Fruit fly (Drosophila melanogaster) whole organism, prepupa: ENCODE data around the gene Bdbt.
A peak's percentile ranks its signal among the peaks of the same experiment; 100 is the strongest.

Experiments
- Blimp-1 ChIP-seq: fragments of 200-800 bp; sonication (Bioruptor generic); optimal IDR thresholded peaks from 3 replicates; lab custom pipeline; 2017; ENCODE audit warnings: missing biosample characterization, missing genetic modification characterization, mild to moderate bottlenecking, moderate library complexity, missing genetic modification reagents
- CG10669 ChIP-seq: fragments of 200-800 bp; sonication (Bioruptor generic); optimal IDR thresholded peaks from 3 replicates; lab custom pipeline; 2018; ENCODE audit warnings: missing biosample characterization, mild to moderate bottlenecking, missing genetic modification characterization, moderate library complexity
- CG11294 ChIP-seq: fragments of 200-800 bp; sonication (Bioruptor generic); IDR thresholded peaks from 2 replicates; pipeline ENCODE4 v1.3.6; 2022; ENCODE audit warnings: missing biosample characterization, missing genetic modification characterization
- CG11762 ChIP-seq: fragments of 200-800 bp; sonication (Bioruptor generic); optimal IDR thresholded peaks from 3 replicates; lab custom pipeline; 2016; ENCODE audit warnings: missing biosample characterization, missing genetic modification characterization; ENCODE audit not compliant: insufficient read depth
- CG11902 ChIP-seq: fragments of 200-800 bp; sonication (Bioruptor generic); optimal IDR thresholded peaks from 3 replicates; lab custom pipeline; 2016; ENCODE audit warnings: missing biosample characterization, missing genetic modification characterization
- CG15336 ChIP-seq: fragments of 200-800 bp; sonication (Bioruptor generic); IDR thresholded peaks from 2 replicates; pipeline ENCODE4 v1.3.6; 2022; ENCODE audit warnings: missing biosample characterization, missing genetic modification characterization
- CG1621 ChIP-seq: fragments of 200-800 bp; sonication (Bioruptor generic); optimal IDR thresholded peaks from 3 replicates; lab custom pipeline; 2018; ENCODE audit warnings: missing biosample characterization, mild to moderate bottlenecking, missing genetic modification characterization
- CG16779 ChIP-seq: fragments of 200-800 bp; sonication (Bioruptor generic); optimal IDR thresholded peaks from 3 replicates; lab custom pipeline; 2017; ENCODE audit warnings: missing biosample characterization, mild to moderate bottlenecking, missing genetic modification characterization
- CG31627 ChIP-seq: fragments of 200-800 bp; sonication (Bioruptor generic); optimal IDR thresholded peaks from 3 replicates; lab custom pipeline; 2016; ENCODE audit warnings: missing biosample characterization, missing genetic modification characterization
- CG32006 ChIP-seq: fragments of 200-800 bp; sonication (Bioruptor generic); optimal IDR thresholded peaks from 3 replicates; lab custom pipeline; 2017; ENCODE audit warnings: missing biosample characterization, mild to moderate bottlenecking, missing genetic modification characterization
- CG34406 ChIP-seq: fragments of 200-800 bp; sonication (Bioruptor generic); optimal IDR thresholded peaks from 3 replicates; lab custom pipeline; 2016; ENCODE audit warnings: missing biosample characterization, missing genetic modification characterization
- CG3919 ChIP-seq: fragments of 200-800 bp; sonication (Bioruptor generic); optimal IDR thresholded peaks from 3 replicates; lab custom pipeline; 2016; ENCODE audit warnings: missing biosample characterization, missing genetic modification characterization
- CG4318 ChIP-seq: fragments of 200-800 bp; sonication (Bioruptor generic); optimal IDR thresholded peaks from 3 replicates; lab custom pipeline; 2017; ENCODE audit warnings: missing biosample characterization, mild to moderate bottlenecking, missing genetic modification characterization
- CG6276 ChIP-seq: fragments of 200-800 bp; sonication (Bioruptor generic); optimal IDR thresholded peaks from 2 replicates; lab custom pipeline; 2017; ENCODE audit warnings: missing biosample characterization, mild to moderate bottlenecking, missing genetic modification characterization
- CG6792 ChIP-seq: fragments of 200-800 bp; sonication (Bioruptor generic); optimal IDR thresholded peaks from 3 replicates; lab custom pipeline; 2016; ENCODE audit warnings: missing biosample characterization, missing genetic modification characterization
- CG6808 ChIP-seq: fragments of 200-800 bp; sonication (Bioruptor generic); optimal IDR thresholded peaks from 3 replicates; lab custom pipeline; 2017; ENCODE audit warnings: missing biosample characterization, missing genetic modification characterization, mild to moderate bottlenecking, moderate library complexity, missing genetic modification reagents
- CG7368 ChIP-seq: fragments of 200-800 bp; sonication (Bioruptor generic); optimal IDR thresholded peaks from 3 replicates; lab custom pipeline; 2016; ENCODE audit warnings: missing biosample characterization, missing genetic modification characterization
- CG8119 ChIP-seq: fragments of 200-800 bp; sonication (Bioruptor generic); IDR thresholded peaks from 3 replicates; pipeline ENCODE4 v1.3.6; 2022; ENCODE audit warnings: missing biosample characterization, missing genetic modification characterization
- CG8319 ChIP-seq: fragments of 200-800 bp; sonication (Bioruptor generic); optimal IDR thresholded peaks from 3 replicates; lab custom pipeline; 2016; ENCODE audit warnings: missing biosample characterization, missing genetic modification characterization
- CG9139 ChIP-seq: fragments of 200-800 bp; sonication (Bioruptor generic); optimal IDR thresholded peaks from 3 replicates; lab custom pipeline; 2017; ENCODE audit warnings: missing biosample characterization, mild to moderate bottlenecking, missing genetic modification characterization
- Eip75B ChIP-seq: fragments of 200-800 bp; sonication (Bioruptor generic); optimal IDR thresholded peaks from 3 replicates; lab custom pipeline; 2016; ENCODE audit warnings: missing biosample characterization, missing genetic modification characterization
- Eip78C ChIP-seq: fragments of 200-800 bp; sonication (Bioruptor generic); peaks from one replicate; lab custom pipeline; 2016; ENCODE audit warnings: missing biosample characterization, missing genetic modification characterization
- Eip93F ChIP-seq: fragments of 200-800 bp; sonication (Bioruptor generic); optimal IDR thresholded peaks from 2 replicates; lab custom pipeline; 2016; ENCODE audit warnings: missing biosample characterization, mild to moderate bottlenecking, missing genetic modification characterization
- Ets21C ChIP-seq: fragments of 200-800 bp; sonication (Bioruptor generic); optimal IDR thresholded peaks from 3 replicates; lab custom pipeline; 2016; ENCODE audit warnings: missing biosample characterization, missing genetic modification characterization
- Gug ChIP-seq: fragments of 200-800 bp; sonication (Bioruptor generic); IDR thresholded peaks from 2 replicates; pipeline ENCODE4 v1.3.6; 2022; ENCODE audit warnings: missing biosample characterization, missing genetic modification characterization
- Hr38 ChIP-seq: sonication (Bioruptor generic); optimal IDR thresholded peaks from 2 replicates; lab custom pipeline; 2016; ENCODE audit warnings: missing biosample characterization, missing genetic modification characterization
- Hr39 ChIP-seq: fragments of 200-800 bp; sonication (Bioruptor generic); optimal IDR thresholded peaks from 2 replicates; lab custom pipeline; 2016; ENCODE audit warnings: missing biosample characterization, missing genetic modification characterization
- Hr4 ChIP-seq: fragments of 200-800 bp; sonication (Bioruptor generic); optimal IDR thresholded peaks from 3 replicates; lab custom pipeline; 2016; ENCODE audit warnings: missing biosample characterization, missing genetic modification characterization
- OdsH ChIP-seq: fragments of 200-800 bp; sonication (Bioruptor generic); optimal IDR thresholded peaks from 3 replicates; lab custom pipeline; 2016; ENCODE audit warnings: missing biosample characterization, missing genetic modification characterization
- Smox ChIP-seq: fragments of 200-800 bp; sonication (Bioruptor generic); optimal IDR thresholded peaks from 3 replicates; lab custom pipeline; 2016; ENCODE audit warnings: missing biosample characterization, missing genetic modification characterization
- Sox102F ChIP-seq: fragments of 200-800 bp; sonication (Bioruptor generic); optimal IDR thresholded peaks from 2 replicates; lab custom pipeline; 2016; ENCODE audit warnings: missing biosample characterization, mild to moderate bottlenecking, missing genetic modification characterization
- Sox14 ChIP-seq: fragments of 200-800 bp; sonication (Bioruptor generic); optimal IDR thresholded peaks from 3 replicates; lab custom pipeline; 2016; ENCODE audit warnings: missing biosample characterization, missing genetic modification characterization
- Sox15 ChIP-seq: fragments of 200-800 bp; sonication (Bioruptor generic); optimal IDR thresholded peaks from 3 replicates; lab custom pipeline; 2016; ENCODE audit warnings: missing biosample characterization, missing genetic modification characterization
- achi ChIP-seq: fragments of 200-800 bp; sonication (Bioruptor generic); optimal IDR thresholded peaks from 3 replicates; lab custom pipeline; 2016; ENCODE audit warnings: missing biosample characterization, missing genetic modification characterization
- acj6 ChIP-seq: fragments of 200-800 bp; sonication (Bioruptor generic); optimal IDR thresholded peaks from 3 replicates; lab custom pipeline; 2016; ENCODE audit warnings: missing biosample characterization, missing genetic modification characterization
- cyc ChIP-seq: fragments of 200-800 bp; sonication (Bioruptor generic); optimal IDR thresholded peaks from 3 replicates; lab custom pipeline; 2016; ENCODE audit warnings: missing biosample characterization, missing genetic modification characterization
- dac ChIP-seq: fragments of 200-800 bp; sonication (Bioruptor generic); optimal IDR thresholded peaks from 2 replicates; lab custom pipeline; 2017; ENCODE audit warnings: missing biosample characterization, mild to moderate bottlenecking, missing genetic modification characterization
- dsx ChIP-seq: fragments of 200-800 bp; optimal IDR thresholded peaks from 3 replicates; lab custom pipeline; 2019; ENCODE audit warnings: missing biosample characterization, mild to moderate bottlenecking, missing genetic modification characterization, moderate library complexity; ENCODE audit not compliant: poor library complexity, severe bottlenecking
- eg ChIP-seq: fragments of 200-800 bp; sonication (Bioruptor generic); IDR thresholded peaks from 3 replicates; pipeline ENCODE4 v1.3.6; 2022; ENCODE audit warnings: missing biosample characterization, missing genetic modification characterization
- esn ChIP-seq: fragments of 200-800 bp; sonication (Bioruptor generic); optimal IDR thresholded peaks from 2 replicates; lab custom pipeline; 2016; ENCODE audit warnings: missing biosample characterization, mild to moderate bottlenecking, missing genetic modification characterization, moderate library complexity
- fd59A ChIP-seq: fragments of 200-800 bp; sonication (Bioruptor generic); optimal IDR thresholded peaks from 2 replicates; lab custom pipeline; 2017; ENCODE audit warnings: missing biosample characterization, mild to moderate bottlenecking, missing genetic modification characterization, missing genetic modification reagents
- lz ChIP-seq: fragments of 200-800 bp; sonication (Bioruptor generic); optimal IDR thresholded peaks from 3 replicates; lab custom pipeline; 2016; ENCODE audit warnings: missing biosample characterization, missing genetic modification characterization
- salr ChIP-seq, 2 experiments: fragments of 200-800 bp; sonication (Bioruptor generic); optimal IDR thresholded peaks; 3 replicates each; lab custom pipeline; 2016 to 2018; ENCODE audit warnings: missing biosample characterization in 2 of 2, missing genetic modification characterization in 2 of 2, mild to moderate bottlenecking in 1 of 2
- spab ChIP-seq: fragments of 200-800 bp; sonication (Bioruptor generic); optimal IDR thresholded peaks from 2 replicates; lab custom pipeline; 2017; ENCODE audit warnings: missing biosample characterization, mild to moderate bottlenecking, missing genetic modification characterization, missing genetic modification reagents
- ss ChIP-seq, 2 experiments: fragments of 200-800 bp; sonication (Bioruptor generic); optimal IDR thresholded peaks; 2 replicates in 1 of 2; 3 replicates in 1 of 2; lab custom pipeline; 2017 to 2018; ENCODE audit warnings: mild to moderate bottlenecking in 2 of 2, missing biosample characterization in 2 of 2, missing genetic modification characterization in 2 of 2, moderate library complexity in 1 of 2
- vri ChIP-seq: fragments of 200-800 bp; sonication (Bioruptor generic); optimal IDR thresholded peaks from 3 replicates; lab custom pipeline; 2016; ENCODE audit warnings: missing biosample characterization, mild to moderate bottlenecking, missing genetic modification characterization

Bdbt gene

DNA sequence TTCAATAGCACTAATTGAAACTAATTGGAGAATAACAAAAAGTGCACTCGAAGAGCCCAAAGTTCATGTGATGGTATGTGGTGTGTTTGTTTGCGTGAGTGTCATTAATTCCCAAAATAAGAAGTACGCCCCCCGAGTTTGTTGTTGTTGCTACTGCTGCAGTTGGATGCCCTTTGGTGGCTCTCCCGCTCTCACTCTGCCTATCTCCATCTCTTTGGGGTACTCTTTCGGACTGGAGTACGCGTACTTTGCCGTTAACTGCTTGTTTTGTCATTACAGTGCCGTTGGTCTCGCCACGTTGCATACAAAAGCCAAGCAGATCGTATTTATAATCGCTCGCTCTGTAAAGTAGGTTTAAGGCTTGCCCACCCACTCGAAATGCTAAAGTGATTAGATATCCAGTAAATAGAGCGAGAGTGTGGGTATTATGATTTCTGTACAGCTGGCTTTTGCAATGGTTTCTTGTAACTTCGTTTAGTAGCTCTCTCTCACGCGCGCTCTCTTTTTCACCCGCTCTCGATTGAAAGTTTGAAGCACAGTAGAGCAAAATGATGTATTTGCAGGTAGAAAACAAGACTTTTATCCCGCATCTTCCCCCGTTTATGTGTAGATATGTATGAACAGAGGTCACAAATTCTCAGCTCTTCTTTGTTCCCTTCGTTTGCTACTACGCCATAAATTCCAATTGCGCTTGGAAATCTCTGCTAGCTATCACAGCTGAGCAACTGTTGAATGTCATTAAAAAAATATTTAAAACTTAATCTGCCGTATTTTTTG, 6.5 kb downstream of the Bdbt start (continued):
- TF ChIP-seq acj6 (GFP tag; lab: Kevin White, UChicago) (peak; percentile 51), ss (GFP tag; optimal IDR thresholded peaks at IDR 0.05; lab: Kevin White, UChicago) (peak in 1 of 2 experiments; percentile 37), vri (no peak), Eip78C (GFP tag; lab: Kevin White, UChicago) (peak; percentile 83), CG11294 (GFP tag; lab: Robert Waterston, UW) (no peak), CG10669 (GFP tag; lab: Kevin White, UChicago) (peak; percentile 12), CG6276 (GFP tag; lab: Kevin White, UChicago) (peak; percentile 60), Gug (0 out of 2 replicates have a peak, but pooled peaks have one; percentile 25), Hr4 (peak; percentile 64), Smox (GFP tag; lab: Kevin White, UChicago) (peak; percentile 54), lz (GFP tag; lab: Kevin White, UChicago) (peak; percentile 42), CG9139 (GFP tag; lab: Kevin White, UChicago) (no peak), CG8319 (GFP tag; lab: Kevin White, UChicago) (no peak), Hr38 (GFP tag; lab: Kevin White, UChicago) (no peak), dac (GFP tag; lab: Kevin White, UChicago) (peak; percentile 41), CG7368 (GFP tag; lab: Kevin White, UChicago) (peak; percentile 5), CG32006 (GFP tag; lab: Kevin White, UChicago) (peak; percentile 78)

DNA sequence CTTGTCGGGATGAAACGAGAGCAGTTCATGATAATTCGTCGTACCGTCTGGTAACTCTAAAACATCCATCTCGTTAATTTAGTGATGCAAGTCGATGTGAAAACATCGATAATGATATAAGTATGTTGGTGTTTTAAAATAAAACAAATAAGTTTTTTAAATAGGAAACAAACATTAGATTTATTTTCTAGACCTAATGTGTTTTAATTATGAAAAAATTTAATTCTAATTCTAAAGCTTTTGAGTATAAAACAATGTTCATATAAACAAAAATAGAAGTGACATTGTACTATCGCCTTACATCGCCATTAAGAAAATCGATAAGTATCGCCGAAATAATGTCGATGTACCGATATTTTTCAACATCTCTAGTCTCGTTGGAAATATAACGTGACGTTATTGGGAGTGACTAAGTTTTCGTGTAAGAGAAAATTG, 7.6 kb downstream of the Bdbt start, which contains the start of gene Rab11:
Gene Rab11, plus strand, starts transcription at position 363 of the 435 bp plus-strand sequence.
- peak; percentile 48 for TF ChIP-seq acj6 (GFP tag; lab: Kevin White, UChicago)
- peak; percentile 47 for TF ChIP-seq Hr39 (GFP tag; lab: Kevin White, UChicago)
- no peak for TF ChIP-seq CG6808 (GFP tag; lab: Kevin White, UChicago)
- no peak for TF ChIP-seq Ets21C
- TF ChIP-seq Blimp-1 (GFP tag; lab: Kevin White, UChicago) = no peak
- peak; percentile 52 for TF ChIP-seq OdsH (GFP tag; lab: Kevin White, UChicago)
- no peak for TF ChIP-seq CG15336 (GFP tag; lab: Robert Waterston, UW)
- TF ChIP-seq spab (GFP tag; lab: Kevin White, UChicago) = no peak
- no peak for TF ChIP-seq CG6276 (GFP tag; lab: Kevin White, UChicago)
- TF ChIP-seq Sox102F = peak; percentile 8
- no peak for TF ChIP-seq CG10669 (GFP tag; lab: Kevin White, UChicago)
- no peak for TF ChIP-seq CG4318
- TF ChIP-seq salr (GFP tag; optimal IDR thresholded peaks at IDR 0.05; lab: Kevin White, UChicago) = no peak
- no peak for TF ChIP-seq Eip93F (GFP tag; lab: Kevin White, UChicago)
- peak; percentile 17 for TF ChIP-seq Sox15 (GFP tag; lab: Kevin White, UChicago)
- no peak for TF ChIP-seq CG8319 (GFP tag; lab: Kevin White, UChicago)
- no peak for TF ChIP-seq CG7368 (GFP tag; lab: Kevin White, UChicago)
- TF ChIP-seq esn = peak; percentile 64
- TF ChIP-seq fd59A (GFP tag; lab: Kevin White, UChicago) = no peak
- TF ChIP-seq CG32006 (GFP tag; lab: Kevin White, UChicago) = peak; percentile 27
- no peak for TF ChIP-seq ss (GFP tag; optimal IDR thresholded peaks at IDR 0.05; lab: Kevin White, UChicago)
- TF ChIP-seq eg (GFP tag; lab: Robert Waterston, UW) = no peak
- TF ChIP-seq CG31627 = peak; percentile 48
- no peak for TF ChIP-seq dac (GFP tag; lab: Kevin White, UChicago)
- TF ChIP-seq CG11762 (GFP tag; lab: Kevin White, UChicago) = peak; percentile 1
- TF ChIP-seq Hr4 = peak; percentile 57
- peak; percentile 48 for TF ChIP-seq CG3919
- peak; percentile 49 for TF ChIP-seq Eip78C (GFP tag; lab: Kevin White, UChicago)
- TF ChIP-seq Hr38 (GFP tag; lab: Kevin White, UChicago) = no peak
- peak; percentile 39 for TF ChIP-seq Sox14 (GFP tag; lab: Kevin White, UChicago)
- no peak for TF ChIP-seq CG11902 (GFP tag; lab: Kevin White, UChicago)
- TF ChIP-seq CG8119 (GFP tag; lab: Robert Waterston, UW) = no peak
- TF ChIP-seq lz (GFP tag; lab: Kevin White, UChicago) = peak; percentile 45
- peak; percentile 15 for TF ChIP-seq achi
- no peak for TF ChIP-seq Eip75B (GFP tag; lab: Kevin White, UChicago)
- no peak for TF ChIP-seq CG16779 (tag; lab: Kevin White, UChicago)
- TF ChIP-seq dsx (GFP tag; lab: Kevin White, UChicago) = no peak
- TF ChIP-seq CG6792 = peak; percentile 31
- TF ChIP-seq CG9139 (GFP tag; lab: Kevin White, UChicago) = no peak
- no peak for TF ChIP-seq CG1621
- TF ChIP-seq cyc (GFP tag; lab: Kevin White, UChicago) = peak; percentile 15
- TF ChIP-seq CG34406 (GFP tag; lab: Kevin White, UChicago) = no peak
